Fruit fly (Drosophila melanogaster) whole organism, larva: ENCODE data around the gene CG11983.

ENCODE experiments used
- noc ChIP-seq: fragments of 200-800 bp; sonication (Bioruptor generic); optimal IDR thresholded peaks from 3 replicates; lab custom pipeline; 2019; ENCODE audit warnings: missing biosample characterization, mild to moderate bottlenecking, missing genetic modification characterization, moderate library complexity

Gene CG11983

DNA sequence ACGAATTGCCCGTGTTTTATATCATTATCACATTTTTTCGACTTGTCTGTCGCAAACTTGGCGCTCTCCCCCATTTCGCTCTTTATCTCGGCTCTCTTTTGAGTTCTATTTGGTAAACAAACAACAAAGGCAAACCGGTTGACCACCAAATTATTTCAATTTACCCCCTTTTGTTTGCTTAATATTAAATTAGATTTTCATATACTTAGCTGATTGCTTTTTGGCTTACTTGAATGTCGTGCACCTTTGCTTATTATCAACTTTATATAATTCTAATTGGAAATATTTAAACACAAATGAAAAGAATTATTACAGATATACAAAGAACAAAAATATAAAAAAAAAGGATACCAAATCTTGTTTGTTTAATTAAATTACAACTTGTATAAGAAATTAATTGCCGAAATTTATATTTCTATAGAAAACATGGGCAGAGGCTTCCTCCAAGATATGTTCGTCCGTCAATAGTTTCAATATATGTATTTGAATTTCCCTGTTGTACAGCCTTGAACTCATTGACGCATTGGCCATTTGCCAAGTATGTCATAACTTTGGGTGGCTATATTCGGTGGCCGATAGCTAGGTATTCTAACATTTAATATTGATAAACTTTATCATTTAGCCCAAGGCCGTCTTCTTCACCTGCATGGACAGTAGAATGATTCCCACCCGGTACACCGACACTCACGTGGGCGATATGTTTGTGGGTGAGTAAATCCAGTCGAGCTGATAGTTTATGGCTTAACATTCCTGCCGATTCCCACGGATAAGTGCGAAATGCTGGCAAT, 26.7 kb upstream of the CG11983 start:
- TF ChIP-seq noc (tag; lab: Kevin White, UChicago): no peak

DNA sequence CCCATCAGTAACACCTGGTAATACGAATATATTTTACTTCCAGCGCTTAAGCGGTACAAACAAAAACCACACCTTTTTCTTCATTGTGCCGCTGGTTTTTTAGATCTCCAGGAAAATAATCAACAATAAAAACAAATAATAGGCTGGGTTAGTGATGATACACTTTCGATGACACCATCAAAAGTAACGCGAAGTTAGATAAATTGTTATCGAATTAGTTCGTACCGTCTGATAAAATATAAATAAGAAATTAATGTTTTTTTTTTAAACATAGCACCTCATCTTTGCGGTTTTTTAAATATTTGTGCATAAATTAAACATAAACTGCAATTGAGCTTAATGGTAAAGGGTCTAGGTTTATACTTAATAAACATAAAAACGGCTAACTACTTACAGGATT, 24.0 kb upstream of the CG11983 start, which contains the start of gene RagA-B:
Gene RagA-B (minus strand): TSS at position 175 of the 400 bp plus-strand sequence.
- TF ChIP-seq noc (tag; lab: Kevin White, UChicago): no peak

DNA sequence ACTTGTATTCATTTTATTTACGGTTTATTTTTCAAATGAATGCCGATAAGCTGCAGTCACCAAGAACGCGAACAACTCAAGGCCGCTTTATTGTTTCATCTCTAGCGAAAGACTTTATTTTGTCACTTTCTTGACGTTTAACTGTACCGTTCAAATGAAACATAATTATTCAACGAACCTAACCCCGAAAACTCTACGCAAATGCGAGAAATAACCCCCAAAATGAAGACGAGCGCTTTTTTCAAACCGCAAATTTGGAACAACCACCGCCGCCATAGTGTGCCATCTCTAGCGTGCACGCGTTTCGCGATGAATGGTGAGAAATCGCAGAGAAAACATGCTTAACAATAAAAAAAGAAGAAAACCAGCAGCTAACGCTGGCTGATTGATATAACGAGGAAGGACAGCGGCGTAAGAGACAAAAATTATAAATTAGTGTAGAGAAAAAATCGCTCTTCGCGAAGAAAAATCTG, 23.5 kb upstream of the CG11983 start, which contains the start of gene CG11970:
Gene CG11970 (plus strand): TSS at position 117 of the 473 bp plus-strand sequence.
- TF ChIP-seq noc (tag; lab: Kevin White, UChicago): no peak

DNA sequence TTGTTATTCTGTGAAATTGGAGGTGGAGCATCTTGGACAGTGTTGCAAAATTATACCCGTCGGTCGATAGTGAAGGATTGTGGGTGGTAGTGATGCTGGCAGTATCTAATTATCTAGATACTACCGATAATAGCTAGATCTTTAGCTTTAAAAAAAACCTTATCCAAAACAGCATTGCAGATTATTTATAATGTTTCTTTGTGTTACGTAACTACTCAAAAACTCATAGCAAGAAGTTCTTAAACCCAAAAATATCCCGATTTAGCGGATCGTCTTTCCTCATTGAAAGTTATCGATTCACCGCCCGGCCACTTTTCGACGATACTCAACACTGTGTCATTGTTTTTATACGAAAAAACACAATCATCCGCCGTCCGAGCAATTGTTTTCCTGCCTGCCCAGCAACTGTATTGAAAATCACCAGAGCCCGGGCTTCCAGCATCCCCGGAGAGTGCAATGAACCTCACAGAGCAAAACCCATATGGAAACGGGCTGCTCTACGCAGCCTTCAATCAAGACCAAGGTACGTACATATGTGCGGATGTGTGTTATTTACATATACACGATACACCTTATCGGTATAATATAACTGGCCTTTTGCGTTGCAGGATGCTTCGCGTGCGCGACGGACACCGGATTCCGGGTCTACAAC, 15.1 kb upstream of the CG11983 start, which contains the start of gene CG11975:
Gene CG11975 (plus strand): TSS at position 326 of the 652 bp plus-strand sequence.
- peak; percentile 73 for TF ChIP-seq noc (tag; lab: Kevin White, UChicago)

DNA sequence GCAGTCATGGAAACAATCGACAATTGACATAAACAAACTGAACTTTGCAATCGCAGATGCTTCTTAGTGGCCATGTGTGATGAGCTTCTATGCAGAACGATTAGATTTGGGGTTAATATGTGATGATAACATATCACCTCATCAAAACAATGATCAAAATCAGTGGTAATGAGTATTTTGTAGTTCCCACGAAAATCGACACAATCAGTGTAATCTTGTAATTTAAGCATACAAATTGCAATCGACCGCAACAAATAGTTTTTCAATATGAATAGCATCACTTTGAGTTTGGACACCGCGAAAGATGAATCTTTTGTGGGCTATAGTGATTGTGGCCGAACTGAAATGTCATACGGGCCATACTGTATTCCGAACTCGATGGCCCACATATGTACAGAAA, 10.7 kb upstream of the CG11983 start, which contains the start of gene CG11977:
Gene CG11977 (plus strand): TSS at position 301 of the 400 bp plus-strand sequence.
- TF ChIP-seq noc (tag; lab: Kevin White, UChicago): no peak

DNA sequence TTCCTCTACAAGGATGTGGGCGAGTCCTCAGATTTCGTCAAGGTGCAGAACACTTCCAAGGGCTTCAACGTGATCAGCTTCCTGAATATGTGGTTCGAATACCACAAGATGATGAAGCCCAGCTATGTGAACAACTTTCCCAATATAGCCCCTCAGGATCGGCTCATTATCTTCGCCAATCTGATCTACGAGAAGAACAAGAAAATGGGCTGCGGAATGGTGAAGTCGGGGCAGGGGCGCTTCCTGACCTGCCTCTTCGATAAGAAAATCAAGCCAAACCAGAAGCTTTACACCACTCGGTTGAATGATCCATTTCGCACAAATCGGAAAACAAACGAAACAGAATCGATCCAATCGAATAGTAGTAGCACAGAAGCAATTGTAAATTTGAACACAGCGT, 9.9 kb upstream of the CG11983 start:
- TF ChIP-seq noc (tag; lab: Kevin White, UChicago): no peak

DNA sequence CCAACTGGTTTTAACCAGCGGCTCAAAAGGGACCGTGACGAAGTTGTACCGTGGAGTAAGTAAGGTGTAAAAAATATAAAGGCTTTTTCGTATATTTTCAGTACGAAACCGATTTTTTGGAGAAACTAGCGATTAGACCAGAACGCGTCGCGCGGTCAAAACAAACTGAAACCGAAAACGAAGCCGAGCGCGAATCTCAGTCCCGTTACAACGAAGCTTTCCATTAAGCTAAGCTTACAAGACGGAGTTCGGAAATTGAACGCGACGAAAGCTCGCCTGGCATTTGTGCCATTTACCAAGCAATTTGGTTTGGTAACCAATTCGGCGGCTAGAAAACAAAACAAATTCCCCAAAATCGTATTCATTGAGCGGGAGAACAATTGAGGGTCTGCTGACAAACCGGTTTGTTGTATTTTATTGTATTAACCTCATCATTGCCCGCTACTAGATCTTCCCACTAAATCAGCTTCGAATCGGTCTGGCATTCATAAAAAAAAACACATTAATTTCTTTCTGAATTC, 6.3 kb upstream of the CG11983 start:
- TF ChIP-seq noc (tag; lab: Kevin White, UChicago): no peak

DNA sequence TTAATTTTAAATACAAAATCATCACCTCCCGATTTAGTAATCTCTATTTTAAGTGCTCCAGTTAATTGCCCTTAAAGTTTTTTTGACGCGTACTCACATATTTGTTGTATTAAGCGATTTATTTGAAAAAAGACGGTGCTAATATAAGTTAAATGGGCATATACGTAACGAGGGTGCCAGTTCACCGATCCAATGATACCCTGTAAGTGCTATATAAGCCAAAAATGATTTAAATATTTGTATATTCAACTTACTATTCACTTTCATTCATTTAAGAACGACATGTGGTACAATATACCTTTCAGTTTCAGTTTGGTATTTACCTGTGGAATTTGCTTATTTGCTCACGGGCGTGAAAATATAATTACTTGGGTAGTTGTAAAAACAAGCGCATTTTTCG, 5.6 kb upstream of the CG11983 start:
- TF ChIP-seq noc (tag; lab: Kevin White, UChicago): no peak

DNA sequence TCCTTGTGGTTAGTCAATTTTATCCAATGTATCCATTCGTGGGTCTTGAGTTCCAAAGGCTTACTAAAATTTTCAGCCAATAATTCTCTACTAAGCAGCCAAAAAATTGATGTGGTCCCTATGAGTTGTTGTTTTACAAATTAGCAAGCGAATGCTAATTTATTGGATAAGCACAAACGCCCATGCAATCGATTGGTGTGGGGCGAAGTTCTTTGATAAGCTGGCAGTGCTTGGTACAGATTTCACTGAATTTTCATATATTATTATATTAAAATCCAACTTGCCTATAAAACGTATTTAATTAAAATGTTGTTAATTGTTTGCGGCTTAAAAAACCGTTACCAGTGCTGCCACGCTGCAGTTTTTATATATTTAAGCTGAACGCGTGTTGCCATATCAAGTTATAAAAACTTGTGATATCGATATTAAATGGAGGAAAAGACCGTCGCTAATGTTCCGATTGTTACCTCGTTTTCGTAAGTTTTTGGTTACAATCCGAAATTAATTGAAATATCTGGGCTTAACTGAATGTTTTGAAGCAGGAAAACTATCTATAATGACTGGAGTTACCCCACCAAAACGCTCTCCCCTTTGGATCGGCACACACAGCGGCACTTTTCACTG, 4.4 kb upstream of the CG11983 start, which contains the start of the genes CG31100 and CG11980:
Gene CG31100 (minus strand): TSS at position 51 of the 624 bp plus-strand sequence.
Gene CG11980 (plus strand): TSS at position 418 of the 624 bp plus-strand sequence.
- no peak for TF ChIP-seq noc (tag; lab: Kevin White, UChicago)

DNA sequence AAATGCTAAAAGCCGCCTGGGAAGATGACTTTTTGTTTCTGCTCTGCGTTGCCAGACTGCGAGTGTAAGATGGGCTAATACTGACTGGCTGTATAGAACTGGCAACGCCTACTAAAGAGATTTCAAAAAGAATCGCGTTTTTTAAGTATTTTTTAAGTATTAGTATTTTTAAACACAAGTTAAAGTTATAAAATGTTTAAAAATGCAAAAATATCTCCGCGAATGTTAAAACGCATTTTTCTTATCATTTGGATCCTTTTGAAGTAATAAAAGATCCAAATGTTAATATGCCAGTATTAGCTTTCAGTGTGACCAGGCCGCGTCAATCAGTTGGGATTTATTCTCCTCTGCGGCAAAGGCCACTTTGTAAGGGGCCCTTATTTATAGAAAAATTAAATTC, 2.0 kb upstream of the CG11983 start, which contains the start of the genes Prosbeta3 and Iru:
Gene Prosbeta3 (minus strand): TSS at position 98 of the 400 bp plus-strand sequence.
Gene Iru (plus strand): TSS at position 328 of the 400 bp plus-strand sequence.
- no peak for TF ChIP-seq noc (tag; lab: Kevin White, UChicago)

DNA sequence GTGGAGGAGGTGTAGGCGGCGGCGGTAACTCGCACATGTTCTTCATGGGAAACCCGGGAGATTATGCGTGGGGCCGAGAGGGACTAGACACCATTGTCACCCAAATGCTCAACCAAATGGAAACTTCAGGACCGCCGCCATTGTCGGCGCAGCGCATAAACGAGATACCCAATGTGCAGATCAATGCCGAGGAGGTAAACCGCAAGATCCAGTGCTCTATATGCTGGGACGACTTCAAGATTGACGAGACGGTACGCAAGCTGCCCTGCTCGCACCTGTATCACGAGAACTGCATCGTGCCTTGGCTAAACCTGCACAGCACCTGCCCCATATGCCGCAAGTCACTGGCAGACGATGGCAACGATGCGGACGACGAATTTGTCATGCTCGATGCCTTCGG, 863 bp upstream of the CG11983 start:
- TF ChIP-seq noc (tag; lab: Kevin White, UChicago): no peak

DNA sequence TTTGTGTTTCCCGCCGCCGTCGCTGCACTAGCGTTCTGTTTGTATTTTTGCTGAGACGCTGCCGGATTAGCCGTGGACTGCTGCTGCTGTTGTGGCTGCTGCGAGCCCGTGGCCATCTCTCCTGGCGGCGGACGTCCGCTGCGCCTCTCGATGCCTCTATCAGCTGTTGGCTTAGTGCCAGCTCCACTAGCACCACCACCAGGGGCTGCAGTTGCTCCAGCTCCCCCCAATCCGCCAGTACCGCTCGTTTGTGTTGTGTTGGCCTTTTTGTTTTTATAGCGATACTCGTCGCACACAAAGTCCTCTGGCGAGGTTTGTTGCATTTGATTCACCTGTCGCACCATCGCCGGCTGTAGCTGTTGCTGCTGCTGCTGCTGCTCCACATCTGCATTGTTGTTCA, 2.6 kb downstream of the CG11983 start:
- no peak for TF ChIP-seq noc (tag; lab: Kevin White, UChicago)

DNA sequence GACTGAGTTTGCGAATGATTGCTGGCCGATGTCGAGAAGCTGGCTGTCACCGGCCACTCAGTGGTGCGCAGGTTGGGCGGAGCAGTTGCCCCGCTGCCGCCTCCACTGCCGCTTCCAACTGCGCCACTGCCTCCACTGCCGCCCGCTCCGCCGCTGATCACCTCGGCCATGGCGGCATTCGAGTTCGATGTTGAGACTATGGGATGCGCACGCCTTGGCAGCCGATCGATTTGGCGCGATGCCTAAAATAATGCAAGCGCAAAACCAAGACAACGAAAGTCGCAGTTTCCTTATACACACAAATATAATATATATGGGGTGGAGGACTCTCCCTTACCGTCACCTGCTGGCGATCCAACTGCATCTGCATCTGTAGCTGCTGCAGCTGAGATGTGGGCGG, 3.6 kb downstream of the CG11983 start:
- TF ChIP-seq noc (tag; lab: Kevin White, UChicago): no peak

DNA sequence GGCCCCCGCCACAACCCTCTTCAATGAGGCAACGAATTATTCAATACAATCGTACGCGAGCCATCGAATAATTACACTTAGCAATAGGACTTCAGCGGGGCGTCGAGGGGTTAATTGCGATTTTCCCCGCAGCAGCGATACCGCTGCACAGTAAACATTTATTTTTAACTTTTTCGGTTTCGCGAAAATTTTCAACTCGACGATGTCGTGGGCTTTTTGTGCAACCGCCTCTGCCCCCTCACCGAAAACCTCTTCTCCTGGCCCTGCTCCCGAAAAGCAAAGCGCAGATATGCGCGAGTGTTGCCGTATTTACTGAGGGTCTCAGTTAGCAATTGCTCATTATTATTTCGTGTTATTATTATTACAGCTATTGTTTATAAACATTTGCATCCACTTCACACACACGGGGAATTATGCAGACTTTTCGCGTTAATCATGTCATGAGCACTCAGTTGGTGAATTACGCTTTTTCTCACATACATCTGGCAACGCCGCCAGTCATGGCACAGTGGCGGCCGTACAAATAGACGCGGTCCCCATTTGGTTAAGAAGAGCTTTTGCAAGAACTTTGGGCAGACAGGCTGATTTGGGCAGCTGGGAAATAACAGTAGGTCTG, 5.8 kb downstream of the CG11983 start:
- TF ChIP-seq noc (tag; lab: Kevin White, UChicago): peak; percentile 75
